Fruit fly (Drosophila melanogaster) whole organism, embryonic: ENCODE measurements around the gene Psa.

Experiments
- Antp ChIP-seq: fragments of 200-800 bp; sonication (Bioruptor generic); optimal IDR thresholded peaks from 3 replicates; lab custom pipeline; 2016; ENCODE audit warnings: missing biosample characterization, missing genetic modification characterization
- CG10979 ChIP-seq: fragments of 200-800 bp; sonication (Bioruptor generic); optimal IDR thresholded peaks from 2 replicates; lab custom pipeline; 2018; ENCODE audit warnings: missing biosample characterization, mild to moderate bottlenecking, missing genetic modification characterization, moderate library complexity
- CG11093 ChIP-seq: fragments of 200-800 bp; sonication (Bioruptor generic); IDR thresholded peaks from 3 replicates; pipeline ENCODE4 v1.3.6; 2022; ENCODE audit warnings: missing biosample characterization, missing genetic modification characterization
- CG12155 ChIP-seq: fragments of 200-800 bp; sonication (Bioruptor generic); optimal IDR thresholded peaks from 3 replicates; lab custom pipeline; 2016; ENCODE audit warnings: missing biosample characterization, missing genetic modification characterization
- CG13624 ChIP-seq: fragments of 200-800 bp; sonication (Bioruptor generic); optimal IDR thresholded peaks from 2 replicates; lab custom pipeline; 2016; ENCODE audit warnings: missing biosample characterization, missing genetic modification characterization
- CG14050 ChIP-seq: fragments of 200-800 bp; sonication (Bioruptor generic); IDR thresholded peaks from 3 replicates; pipeline ENCODE4 v1.3.6; 2022; ENCODE audit warnings: missing biosample characterization, missing genetic modification characterization
- CG17359 ChIP-seq: fragments of 200-800 bp; sonication (Bioruptor generic); optimal IDR thresholded peaks from 3 replicates; lab custom pipeline; 2018; ENCODE audit warnings: missing biosample characterization, mild to moderate bottlenecking, missing genetic modification characterization, moderate library complexity
- CG17361 ChIP-seq: fragments of 200-800 bp; sonication (Bioruptor generic); IDR thresholded peaks from 3 replicates; pipeline ENCODE4 v1.3.6; 2022; ENCODE audit warnings: missing biosample characterization, missing genetic modification characterization
- CG2120 ChIP-seq: fragments of 200-800 bp; sonication (Bioruptor generic); optimal IDR thresholded peaks from 3 replicates; lab custom pipeline; 2016; ENCODE audit warnings: missing biosample characterization, missing genetic modification characterization
- CG31441 ChIP-seq: fragments of 200-800 bp; sonication (Bioruptor generic); IDR thresholded peaks from 2 replicates; pipeline ENCODE4 v1.3.6; 2022; ENCODE audit warnings: missing biosample characterization, missing genetic modification characterization
- CG3281 ChIP-seq: fragments of 200-800 bp; sonication (Bioruptor generic); optimal IDR thresholded peaks from 3 replicates; lab custom pipeline; 2017; ENCODE audit warnings: missing biosample characterization, mild to moderate bottlenecking, missing genetic modification characterization
- CG34422 ChIP-seq: fragments of 200-800 bp; sonication (Bioruptor generic); IDR thresholded peaks from 3 replicates; pipeline ENCODE4 v1.3.6; 2022; ENCODE audit warnings: missing biosample characterization, missing genetic modification characterization
- CG3995 ChIP-seq: fragments of 200-800 bp; sonication (Bioruptor generic); optimal IDR thresholded peaks from 3 replicates; lab custom pipeline; 2016; ENCODE audit warnings: missing biosample characterization, missing genetic modification characterization
- CG42726 ChIP-seq: fragments of 200-800 bp; sonication (Bioruptor generic); IDR thresholded peaks from 2 replicates; pipeline ENCODE4 v1.3.6; 2022; ENCODE audit warnings: missing biosample characterization, missing genetic modification characterization; ENCODE audit not compliant: partially characterized antibody
- CG4282 ChIP-seq: fragments of 200-800 bp; sonication (Bioruptor generic); optimal IDR thresholded peaks from 2 replicates; lab custom pipeline; 2016; ENCODE audit warnings: missing biosample characterization, missing genetic modification characterization
- CG4360 ChIP-seq: fragments of 200-800 bp; sonication (Bioruptor generic); IDR thresholded peaks from 2 replicates; pipeline ENCODE4 v1.3.6; 2022; ENCODE audit warnings: missing biosample characterization, missing genetic modification characterization
- CG5180 ChIP-seq: fragments of 200-800 bp; sonication (Bioruptor generic); optimal IDR thresholded peaks from 3 replicates; lab custom pipeline; 2017; ENCODE audit warnings: missing biosample characterization, missing genetic modification characterization, mild to moderate bottlenecking, moderate library complexity, missing genetic modification reagents
- CG6175 ChIP-seq: fragments of 200-800 bp; sonication (Bioruptor generic); IDR thresholded peaks from 3 replicates; pipeline ENCODE4 v1.3.6; 2022; ENCODE audit warnings: missing biosample characterization, missing genetic modification characterization
- CG6854 ChIP-seq: fragments of 200-800 bp; sonication (Bioruptor generic); optimal IDR thresholded peaks from 3 replicates; lab custom pipeline; 2017; ENCODE audit warnings: missing biosample characterization, mild to moderate bottlenecking, missing genetic modification characterization
- CG8281 ChIP-seq: fragments of 200-800 bp; sonication (Bioruptor generic); optimal IDR thresholded peaks from 2 replicates; lab custom pipeline; 2018; ENCODE audit warnings: missing biosample characterization, mild to moderate bottlenecking, missing genetic modification characterization, moderate library complexity
- Dad ChIP-seq: fragments of 200-800 bp; sonication (Bioruptor generic); optimal IDR thresholded peaks from 3 replicates; lab custom pipeline; 2016; ENCODE audit warnings: missing biosample characterization, missing genetic modification characterization
- Doc3 ChIP-seq: fragments of 200-800 bp; sonication (Bioruptor generic); IDR thresholded peaks from 3 replicates; pipeline ENCODE4 v1.3.6; 2022; ENCODE audit warnings: missing biosample characterization, missing genetic modification characterization; ENCODE audit not compliant: partially characterized antibody
- Dp ChIP-seq: fragments of 200-800 bp; sonication (Bioruptor generic); optimal IDR thresholded peaks from 2 replicates; lab custom pipeline; 2018; ENCODE audit warnings: missing biosample characterization, mild to moderate bottlenecking, missing genetic modification characterization, moderate library complexity
- Drgx ChIP-seq: fragments of 200-800 bp; sonication (Bioruptor generic); IDR thresholded peaks from 2 replicates; pipeline ENCODE4 v1.3.6; 2022; ENCODE audit warnings: missing biosample characterization, missing genetic modification characterization
- H2.0 ChIP-seq: fragments of 200-800 bp; sonication (Bioruptor generic); IDR thresholded peaks from 2 replicates; pipeline ENCODE4 v1.3.6; 2022; ENCODE audit warnings: missing biosample characterization, missing genetic modification characterization
- HLH4C ChIP-seq: fragments of 200-800 bp; sonication (Bioruptor generic); IDR thresholded peaks from 3 replicates; pipeline ENCODE4 v1.3.6; 2022; ENCODE audit warnings: missing biosample characterization, missing genetic modification characterization; ENCODE audit not compliant: partially characterized antibody
- Hmr ChIP-seq: fragments of 200-800 bp; sonication (Bioruptor generic); optimal IDR thresholded peaks from 3 replicates; lab custom pipeline; 2017; ENCODE audit warnings: mild to moderate bottlenecking, missing biosample characterization, missing genetic modification reagents, missing genetic modification characterization
- Jarid2 ChIP-seq: fragments of 200-800 bp; sonication (Bioruptor generic); optimal IDR thresholded peaks from 3 replicates; lab custom pipeline; 2017; ENCODE audit warnings: mild to moderate bottlenecking, missing biosample characterization, missing genetic modification reagents, missing genetic modification characterization
- Lhr ChIP-seq: fragments of 200-800 bp; sonication (Bioruptor generic); optimal IDR thresholded peaks from 3 replicates; lab custom pipeline; 2017; ENCODE audit warnings: mild to moderate bottlenecking, missing biosample characterization, missing genetic modification reagents, missing genetic modification characterization
- NC2β ChIP-seq: fragments of 200-800 bp; sonication (Bioruptor generic); optimal IDR thresholded peaks from 2 replicates; lab custom pipeline; 2016; ENCODE audit warnings: missing biosample characterization, missing genetic modification characterization
- Opbp ChIP-seq: fragments of 200-800 bp; sonication (Bioruptor generic); IDR thresholded peaks from 3 replicates; pipeline ENCODE4 v1.3.6; 2022; ENCODE audit warnings: missing biosample characterization, missing genetic modification characterization; ENCODE audit not compliant: partially characterized antibody
- aop ChIP-seq: fragments of 200-800 bp; sonication (Bioruptor generic); IDR thresholded peaks from 2 replicates; pipeline ENCODE4 v1.3.6; 2022; ENCODE audit warnings: missing biosample characterization, missing genetic modification characterization
- bbx ChIP-seq: fragments of 200-800 bp; sonication (Bioruptor generic); IDR thresholded peaks from 2 replicates; pipeline ENCODE4 v1.3.6; 2022; ENCODE audit warnings: missing biosample characterization, missing genetic modification characterization; ENCODE audit not compliant: partially characterized antibody
- caup ChIP-seq: fragments of 200-800 bp; sonication (Bioruptor generic); optimal IDR thresholded peaks from 3 replicates; lab custom pipeline; 2017; ENCODE audit warnings: missing biosample characterization, mild to moderate bottlenecking, missing genetic modification characterization, moderate library complexity; ENCODE audit not compliant: severe bottlenecking
- dmrt99B ChIP-seq: fragments of 200-800 bp; sonication (Bioruptor generic); optimal IDR thresholded peaks from 2 replicates; lab custom pipeline; 2018; ENCODE audit warnings: missing biosample characterization, mild to moderate bottlenecking, missing genetic modification characterization, moderate library complexity
- gsb ChIP-seq: fragments of 200-800 bp; sonication (Bioruptor generic); IDR thresholded peaks from 2 replicates; pipeline ENCODE4 v1.3.6; 2022; ENCODE audit warnings: missing biosample characterization, missing genetic modification characterization
- hb ChIP-seq: fragments of 200-800 bp; sonication (Bioruptor generic); IDR thresholded peaks from 3 replicates; pipeline ENCODE4 v1.3.6; 2022; ENCODE audit warnings: missing biosample characterization, missing genetic modification characterization; ENCODE audit not compliant: partially characterized antibody
- kah ChIP-seq: fragments of 200-800 bp; sonication (Bioruptor generic); optimal IDR thresholded peaks from 2 replicates; lab custom pipeline; 2018; ENCODE audit warnings: missing biosample characterization, mild to moderate bottlenecking, missing genetic modification characterization
- lab ChIP-seq: fragments of 200-800 bp; sonication (Bioruptor generic); optimal IDR thresholded peaks from 3 replicates; lab custom pipeline; 2017; ENCODE audit warnings: missing biosample characterization, missing genetic modification characterization, mild to moderate bottlenecking, moderate library complexity, missing genetic modification reagents
- lilli ChIP-seq: fragments of 200-800 bp; sonication (Bioruptor generic); optimal IDR thresholded peaks from 3 replicates; lab custom pipeline; 2016; ENCODE audit warnings: missing biosample characterization, missing genetic modification characterization
- mld ChIP-seq: fragments of 200-800 bp; sonication (Bioruptor generic); IDR thresholded peaks from 3 replicates; pipeline ENCODE4 v1.3.6; 2022; ENCODE audit warnings: missing biosample characterization, missing genetic modification characterization; ENCODE audit not compliant: partially characterized antibody
- nerfin-1 ChIP-seq: fragments of 200-800 bp; sonication (Bioruptor generic); optimal IDR thresholded peaks from 3 replicates; lab custom pipeline; 2019; ENCODE audit warnings: missing biosample characterization, mild to moderate bottlenecking, missing genetic modification characterization, moderate library complexity
- nmo ChIP-seq: fragments of 200-800 bp; sonication (Bioruptor generic); optimal IDR thresholded peaks from 2 replicates; lab custom pipeline; 2018; ENCODE audit warnings: missing biosample characterization, mild to moderate bottlenecking, missing genetic modification characterization, moderate library complexity
- p53 ChIP-seq: fragments of 200-800 bp; sonication (Bioruptor generic); optimal IDR thresholded peaks from 2 replicates; lab custom pipeline; 2016; ENCODE audit warnings: missing biosample characterization, missing genetic modification characterization
- pros ChIP-seq: fragments of 200-800 bp; sonication (Bioruptor generic); optimal IDR thresholded peaks from 3 replicates; lab custom pipeline; 2019; ENCODE audit warnings: missing biosample characterization, mild to moderate bottlenecking, missing genetic modification characterization, moderate library complexity
- tgo ChIP-seq: fragments of 200-800 bp; sonication (Bioruptor generic); IDR thresholded peaks from 3 replicates; pipeline ENCODE4 v1.3.6; 2022; ENCODE audit warnings: missing biosample characterization, missing genetic modification characterization
- trem ChIP-seq: fragments of 200-800 bp; optimal IDR thresholded peaks from 3 replicates; lab custom pipeline; 2019; ENCODE audit warnings: missing biosample characterization, mild to moderate bottlenecking, missing genetic modification characterization, moderate library complexity
- tx ChIP-seq: fragments of 200-800 bp; sonication (Bioruptor generic); optimal IDR thresholded peaks from 2 replicates; lab custom pipeline; 2016; ENCODE audit warnings: missing biosample characterization, missing genetic modification characterization
- unpg ChIP-seq: fragments of 200-800 bp; sonication (Bioruptor generic); optimal IDR thresholded peaks from 3 replicates; lab custom pipeline; 2018; ENCODE audit warnings: missing biosample characterization, mild to moderate bottlenecking, missing genetic modification characterization, moderate library complexity

Psa gene

dm6 chr3L:1463547-1463946 is 39.1 kb upstream of the Psa start, which contains the start of gene rho (continued):
- TF ChIP-seq CG3281, result peak; percentile 26
- TF ChIP-seq CG14050 (GFP tag; lab: Robert Waterston, UW), result no peak
- no peak for TF ChIP-seq CG8281 (tag; lab: Kevin White, UChicago)
- peak; percentile 54; the same call in 2 of the 3 replicates for TF ChIP-seq Opbp (GFP tag; lab: Robert Waterston, UW)
- no peak for TF ChIP-seq CG12155 (GFP tag; lab: Kevin White, UChicago)
- peak; percentile 51 for TF ChIP-seq Drgx (GFP tag; lab: Robert Waterston, UW)
- TF ChIP-seq bbx (GFP tag; lab: Robert Waterston, UW), result peak; percentile 73
- peak; percentile 57; the same call in 1 of the 3 replicates for TF ChIP-seq CG34422
- peak; percentile 39 for TF ChIP-seq lab
- TF ChIP-seq CG6854, result peak; percentile 27
- TF ChIP-seq HLH4C (GFP tag; lab: Robert Waterston, UW), result peak; percentile 48; the same call in 1 of the 3 replicates
- peak; percentile 15 for TF ChIP-seq nerfin-1 (tag; lab: Kevin White, UChicago)
- TF ChIP-seq CG31441 (GFP tag; lab: Robert Waterston, UW), result no peak; the same call in 1 of the 2 replicates
- peak; percentile 76 for TF ChIP-seq p53
- peak; percentile 47 for TF ChIP-seq NC2β (GFP tag; lab: Kevin White, UChicago)
- TF ChIP-seq CG17359 (tag; lab: Kevin White, UChicago), result peak; percentile 21
- peak; percentile 19 for TF ChIP-seq pros (GFP tag; lab: Kevin White, UChicago)
- peak; percentile 21 for TF ChIP-seq trem (tag; lab: Kevin White, UChicago)
- no peak for TF ChIP-seq nmo (GFP tag; lab: Kevin White, UChicago)
- no peak for TF ChIP-seq CG4282 (GFP tag; lab: Kevin White, UChicago)
- no peak for TF ChIP-seq Dp (GFP tag; lab: Kevin White, UChicago)
- peak; percentile 31 for TF ChIP-seq Hmr (GFP tag; lab: Kevin White, UChicago)
- no peak; the same call in 1 of the 2 replicates for TF ChIP-seq CG4360 (GFP tag; lab: Robert Waterston, UW)
- TF ChIP-seq Dad (GFP tag; lab: Kevin White, UChicago), result peak; percentile 23
- TF ChIP-seq Doc3 (GFP tag; lab: Robert Waterston, UW), result no peak
- TF ChIP-seq CG42726, result peak; percentile 63; the same call in 1 of the 2 replicates
- no peak for TF ChIP-seq CG2120 (GFP tag; lab: Kevin White, UChicago)
- no peak for TF ChIP-seq gsb (GFP tag; lab: Robert Waterston, UW)
- no peak for TF ChIP-seq kah
- peak; percentile 5 for TF ChIP-seq CG10979 (tag; lab: Kevin White, UChicago)
- no peak for TF ChIP-seq CG13624 (GFP tag; lab: Kevin White, UChicago)
- TF ChIP-seq lilli (GFP tag; lab: Kevin White, UChicago), result peak; percentile 2
- no peak for TF ChIP-seq Lhr
- TF ChIP-seq tx (GFP tag; lab: Kevin White, UChicago), result peak; percentile 2
- TF ChIP-seq CG6175, result no peak; the same call in 1 of the 3 replicates
- TF ChIP-seq CG17361, result no peak
- peak; percentile 16 for TF ChIP-seq aop (GFP tag; lab: Robert Waterston, UW)
- peak; percentile 100 for TF ChIP-seq Jarid2 (GFP tag; lab: Kevin White, UChicago)
- TF ChIP-seq mld (GFP tag; lab: Robert Waterston, UW), result 0 out of 3 replicates have a peak, but pooled peaks have one; percentile 46
- peak; percentile 33 for TF ChIP-seq dmrt99B
- peak; percentile 44 for TF ChIP-seq caup (GFP tag; lab: Kevin White, UChicago)
- TF ChIP-seq Antp (GFP tag; lab: Kevin White, UChicago), result peak; percentile 60
- TF ChIP-seq CG11093, result no peak
- no peak for TF ChIP-seq CG3995 (GFP tag; lab: Kevin White, UChicago)
- no peak for TF ChIP-seq H2.0
- peak; percentile 100 for TF ChIP-seq CG5180 (GFP tag; lab: Kevin White, UChicago)
- peak; percentile 40; the same call in 1 of the 3 replicates for TF ChIP-seq hb (GFP tag; lab: Robert Waterston, UW)
- TF ChIP-seq tgo (GFP tag; lab: Robert Waterston, UW), result 0 out of 3 replicates have a peak, but pooled peaks have one; percentile 23
- TF ChIP-seq unpg (GFP tag; lab: Kevin White, UChicago), result peak; percentile 48
